Worm (Caenorhabditis elegans) whole organism, young adult: ENCODE data around the gene jamp-1.
A peak's percentile ranks its signal among the peaks of the same experiment; 100 is the strongest.

Experiments used
- B0019.2 ChIP-seq: fragments of 200-800 bp; sonication (Bioruptor generic); conservative IDR thresholded peaks from 2 replicates; pipeline ENCODE4 v1.3.6; 2022; ENCODE audit warnings: missing genetic modification reagents, missing genetic modification characterization, missing compliant biosample characterization
- D2030.7 ChIP-seq: fragments of 200-800 bp; sonication (Bioruptor generic); IDR thresholded peaks from 2 replicates; pipeline ENCODE4 v1.3.6; 2022; ENCODE audit warnings: missing genetic modification reagents, missing genetic modification characterization, missing compliant biosample characterization
- F22D6.2 ChIP-seq: sonication (generic microtip); optimal IDR thresholded peaks from 2 replicates; lab custom pipeline; 2016; ENCODE audit warnings: mild to moderate bottlenecking, missing genetic modification characterization, missing compliant biosample characterization
- F37B4.10 ChIP-seq: fragments of 200-800 bp; sonication (Bioruptor generic); IDR thresholded peaks from 2 replicates; pipeline ENCODE4 v1.3.6; 2022; ENCODE audit warnings: missing genetic modification characterization, missing compliant biosample characterization
- F57C9.4 ChIP-seq: sonication (generic microtip); optimal IDR thresholded peaks from 2 replicates; lab custom pipeline; 2017; ENCODE audit warnings: mild to moderate bottlenecking, missing genetic modification characterization, missing compliant biosample characterization
- K12H6.12 ChIP-seq: fragments of 200-800 bp; sonication (Bioruptor generic); optimal IDR thresholded peaks from 2 replicates; lab custom pipeline; 2018; ENCODE audit warnings: mild to moderate bottlenecking, missing genetic modification characterization, missing compliant biosample characterization
- Y56A3A.18 ChIP-seq: fragments of 200-800 bp; sonication (Bioruptor generic); IDR thresholded peaks from 2 replicates; pipeline ENCODE4 v1.3.6; 2022; ENCODE audit warnings: missing genetic modification reagents, missing genetic modification characterization, missing compliant biosample characterization
- Y79H2A.3 ChIP-seq: fragments of 200-800 bp; sonication (Bioruptor generic); conservative IDR thresholded peaks from 2 replicates; pipeline ENCODE4 v1.3.6; 2022; ENCODE audit warnings: missing genetic modification reagents, missing genetic modification characterization, missing compliant biosample characterization
- Y95B8A.8 ChIP-seq: fragments of 200-800 bp; sonication (Bioruptor generic); IDR thresholded peaks from 2 replicates; pipeline ENCODE4 v1.3.6; 2022; ENCODE audit warnings: missing genetic modification reagents, missing genetic modification characterization, missing compliant biosample characterization
- ZK185.1 ChIP-seq: sonication (generic microtip); optimal IDR thresholded peaks from 2 replicates; lab custom pipeline; 2016; ENCODE audit warnings: mild to moderate bottlenecking, missing genetic modification characterization, missing compliant biosample characterization; ENCODE audit not compliant: poor library complexity, severe bottlenecking
- atf-7 ChIP-seq: sonication (generic microtip); optimal IDR thresholded peaks from 2 replicates; lab custom pipeline; 2017; ENCODE audit warnings: mild to moderate bottlenecking, missing genetic modification characterization, missing compliant biosample characterization
- attf-3 ChIP-seq: fragments of 200-800 bp; sonication (Bioruptor generic); conservative IDR thresholded peaks from 2 replicates; pipeline ENCODE4 v1.3.6; 2022; ENCODE audit warnings: missing genetic modification reagents, missing genetic modification characterization, missing compliant biosample characterization
- bed-1 ChIP-seq: fragments of 200-800 bp; sonication (Bioruptor generic); IDR thresholded peaks from 2 replicates; pipeline ENCODE4 v1.3.6; 2022; ENCODE audit warnings: missing genetic modification reagents, missing genetic modification characterization, missing compliant biosample characterization
- cebp-2 ChIP-seq: fragments of 200-800 bp; sonication (Bioruptor generic); IDR thresholded peaks from 2 replicates; pipeline ENCODE4 v1.3.6; 2022; ENCODE audit warnings: missing genetic modification characterization, missing compliant biosample characterization
- ceh-100 ChIP-seq: fragments of 200-800 bp; sonication (Bioruptor generic); IDR thresholded peaks from 2 replicates; pipeline ENCODE4 v1.3.6; 2022; ENCODE audit warnings: missing genetic modification reagents, missing genetic modification characterization, missing compliant biosample characterization
- chd-7 ChIP-seq: sonication (generic microtip); optimal IDR thresholded peaks from 2 replicates; lab custom pipeline; 2016; ENCODE audit warnings: mild to moderate bottlenecking, missing genetic modification characterization, moderate library complexity, missing compliant biosample characterization
- die-1 ChIP-seq: sonication (generic microtip); optimal IDR thresholded peaks from 2 replicates; lab custom pipeline; 2016; ENCODE audit warnings: missing genotype, mild to moderate bottlenecking, missing genetic modification characterization, missing compliant biosample characterization
- dpl-1 ChIP-seq: fragments of 150-350 bp; optimal IDR thresholded peaks from 2 replicates; lab custom pipeline; 2014; ENCODE audit warnings: missing biosample characterization, missing genetic modification reagents, missing genetic modification characterization
- ekl-4 ChIP-seq: fragments of 200-800 bp; sonication (Bioruptor generic); IDR thresholded peaks from 2 replicates; pipeline ENCODE4 v1.3.6; 2022; ENCODE audit warnings: missing genetic modification reagents, missing genetic modification characterization, missing compliant biosample characterization
- hsf-1 ChIP-seq: fragments of 200-800 bp; sonication (Bioruptor generic); IDR thresholded peaks from 2 replicates; pipeline ENCODE4 v1.3.6; 2022; ENCODE audit warnings: missing genetic modification reagents, missing genetic modification characterization, missing compliant biosample characterization
- lin-40 ChIP-seq: sonication (generic microtip); optimal IDR thresholded peaks from 2 replicates; lab custom pipeline; 2016; ENCODE audit warnings: missing genetic modification characterization, mild to moderate bottlenecking, missing compliant biosample characterization, missing genotype, missing genetic modification reagents
- lin-54 ChIP-seq: fragments of 200-800 bp; sonication (Bioruptor generic); optimal IDR thresholded peaks from 2 replicates; lab custom pipeline; 2018; ENCODE audit warnings: mild to moderate bottlenecking, missing genetic modification characterization, missing compliant biosample characterization
- lir-1 ChIP-seq: fragments of 200-800 bp; sonication (Bioruptor generic); conservative IDR thresholded peaks from 2 replicates; pipeline ENCODE4 v1.3.6; 2022; ENCODE audit warnings: missing genetic modification reagents, missing genetic modification characterization, missing compliant biosample characterization
- lsy-27 ChIP-seq: sonication (generic microtip); optimal IDR thresholded peaks from 2 replicates; lab custom pipeline; 2017; ENCODE audit warnings: missing genetic modification characterization, mild to moderate bottlenecking, missing compliant biosample characterization, antibody characterized with exemption, missing genotype, borderline replicate concordance; ENCODE audit not compliant: insufficient read depth
- madf-10 ChIP-seq: sonication (generic microtip); optimal IDR thresholded peaks from 2 replicates; lab custom pipeline; 2016; ENCODE audit warnings: mild to moderate bottlenecking, missing genetic modification characterization, missing compliant biosample characterization
- mcd-1 ChIP-seq: fragments of 200-800 bp; sonication (Bioruptor generic); IDR thresholded peaks from 2 replicates; pipeline ENCODE4 v1.3.6; 2022; ENCODE audit warnings: missing genetic modification reagents, missing genetic modification characterization, missing compliant biosample characterization
- nfya-1 ChIP-seq: sonication (generic microtip); optimal IDR thresholded peaks from 2 replicates; lab custom pipeline; 2017; ENCODE audit warnings: antibody characterized with exemption, missing compliant biosample characterization, missing genetic modification characterization, borderline replicate concordance; ENCODE audit not compliant: insufficient read depth
- nhr-80 ChIP-seq: sonication (generic microtip); optimal IDR thresholded peaks from 2 replicates; lab custom pipeline; 2016; ENCODE audit warnings: missing genetic modification characterization, missing compliant biosample characterization
- rcor-1 ChIP-seq: fragments of 200-800 bp; sonication (Bioruptor generic); IDR thresholded peaks from 2 replicates; pipeline ENCODE4 v1.3.6; 2022; ENCODE audit warnings: missing genetic modification reagents, missing genetic modification characterization, missing compliant biosample characterization
- repo-1 ChIP-seq: sonication (generic microtip); optimal IDR thresholded peaks from 2 replicates; lab custom pipeline; 2017; ENCODE audit warnings: mild to moderate bottlenecking, missing genetic modification characterization, missing compliant biosample characterization
- snpc-3.4 ChIP-seq: sonication (generic microtip); optimal IDR thresholded peaks from 2 replicates; lab custom pipeline; 2017; ENCODE audit warnings: missing genetic modification characterization, mild to moderate bottlenecking, missing compliant biosample characterization, antibody characterized with exemption, moderate library complexity, missing genotype, missing genetic modification reagents
- snpc-4 ChIP-seq, 5 experiments: fragments of 150-350 bp in 1 of 5; sonication (generic microtip) in 4 of 5; optimal IDR thresholded peaks; 2 replicates each; lab custom pipeline; 2014 to 2018; ENCODE audit warnings: missing genetic modification characterization in 5 of 5, missing biosample characterization in 3 of 5, antibody characterized with exemption in 2 of 5, mild to moderate bottlenecking in 2 of 5, missing compliant biosample characterization in 2 of 5, missing genotype in 2 of 5, moderate library complexity in 2 of 5, missing genetic modification reagents in 1 of 5
- somi-1 ChIP-seq: fragments of 200-800 bp; sonication (Bioruptor generic); optimal IDR thresholded peaks from 2 replicates; lab custom pipeline; 2018; ENCODE audit warnings: mild to moderate bottlenecking, missing genetic modification characterization, missing compliant biosample characterization
- unc-130 ChIP-seq: sonication (generic microtip); optimal IDR thresholded peaks from 2 replicates; lab custom pipeline; 2016; ENCODE audit warnings: missing genetic modification reagents, missing genetic modification characterization, missing compliant biosample characterization
- zfh-2 ChIP-seq: fragments of 200-800 bp; sonication (Bioruptor generic); conservative IDR thresholded peaks from 2 replicates; pipeline ENCODE4 v1.3.6; 2022; ENCODE audit warnings: missing genetic modification reagents, missing genetic modification characterization, missing compliant biosample characterization
- ztf-18 ChIP-seq: sonication (generic microtip); optimal IDR thresholded peaks from 2 replicates; lab custom pipeline; 2016; ENCODE audit warnings: missing genotype, mild to moderate bottlenecking, missing genetic modification characterization, missing compliant biosample characterization
- ztf-22 ChIP-seq: fragments of 200-800 bp; sonication (Bioruptor generic); optimal IDR thresholded peaks from 2 replicates; lab custom pipeline; 2018; ENCODE audit warnings: mild to moderate bottlenecking, missing genetic modification characterization, moderate library complexity, missing compliant biosample characterization
- ztf-3 ChIP-seq: fragments of 200-800 bp; sonication (Bioruptor generic); optimal IDR thresholded peaks from 2 replicates; lab custom pipeline; 2018; ENCODE audit warnings: mild to moderate bottlenecking, missing genetic modification characterization, missing compliant biosample characterization

Gene jamp-1

ce11 chrV:6100492-6101004, 49.5 kb upstream of the jamp-1 start, which contains the start of gene crt-1 (continued):
- TF ChIP-seq ZK185.1 (tag; lab: Kevin White, UChicago) (peak; percentile 81), Y56A3A.18 (GFP tag; lab: Robert Waterston, UW) (0 out of 2 replicates have a peak, but pooled peaks have one; percentile 64), hsf-1 (GFP tag; lab: Robert Waterston, UW) (0 out of 2 replicates have a peak, but pooled peaks have one; percentile 51), F22D6.2 (peak; percentile 62), lsy-27 (no peak), nhr-80 (peak; percentile 89), nfya-1 (no peak), K12H6.12 (tag; lab: Kevin White, UChicago) (peak; percentile 88), ceh-100 (no peak; the same call in 1 of the 2 replicates), zfh-2 (peak; percentile 99), snpc-3.4 (tag; lab: Kevin White, UChicago) (no peak), snpc-4 (GFP tag; optimal IDR thresholded peaks at IDR 0.05; lab: Kevin White, UChicago) (no peak), snpc-4 (tag; optimal IDR thresholded peaks at IDR 0.05; lab: Kevin White, UChicago) (peak; percentile 29 to 77 (median 56)), die-1 (tag; lab: Kevin White, UChicago) (no peak), ztf-22 (GFP tag; lab: Kevin White, UChicago) (peak; percentile 29), F37B4.10 (0 out of 2 replicates have a peak, but pooled peaks have one; percentile 56), lir-1 (0 out of 2 replicates have a peak, but pooled peaks have one; percentile 26), B0019.2 (GFP tag; lab: Robert Waterston, UW) (no peak), madf-10 (tag; lab: Kevin White, UChicago) (peak; percentile 66), dpl-1 (GFP tag; lab: Kevin White, UChicago) (no peak), repo-1 (tag; lab: Kevin White, UChicago) (peak; percentile 44), attf-3 (GFP tag; lab: Robert Waterston, UW) (0 out of 2 replicates have a peak, but pooled peaks have one; percentile 32), ztf-3 (GFP tag; lab: Kevin White, UChicago) (peak; percentile 50), bed-1 (GFP tag; lab: Robert Waterston, UW) (no peak), rcor-1 (peak; percentile 73), lin-54 (GFP tag; lab: Kevin White, UChicago) (peak; percentile 86), Y95B8A.8 (GFP tag; lab: Robert Waterston, UW) (no peak), unc-130 (no peak), lin-40 (peak; percentile 92), D2030.7 (GFP tag; lab: Robert Waterston, UW) (peak; percentile 36; the same call in 1 of the 2 replicates), cebp-2 (GFP tag; lab: Robert Waterston, UW) (no peak), ztf-18 (tag; lab: Kevin White, UChicago) (peak; percentile 79), Y79H2A.3 (GFP tag; lab: Robert Waterston, UW) (peak; percentile 59; the same call in 1 of the 2 replicates), ekl-4 (GFP tag; lab: Robert Waterston, UW) (peak; percentile 80), chd-7 (tag; lab: Kevin White, UChicago) (peak; percentile 88), atf-7 (tag; lab: Kevin White, UChicago) (peak; percentile 73), F57C9.4 (tag; lab: Kevin White, UChicago) (no peak), somi-1 (peak; percentile 82), mcd-1 (GFP tag; lab: Robert Waterston, UW) (peak; percentile 86)
